Fruit fly (Drosophila melanogaster) whole organism, embryonic: ENCODE data around the gene slif.

ENCODE experiments used
- Aef1 ChIP-seq: fragments of 200-800 bp; sonication (Bioruptor generic); IDR thresholded peaks from 3 replicates; pipeline ENCODE4 v1.3.6; 2022; ENCODE audit warnings: missing biosample characterization, missing genetic modification characterization
- CG1024 ChIP-seq: fragments of 200-800 bp; sonication (Bioruptor generic); IDR thresholded peaks from 2 replicates; pipeline ENCODE4 v1.3.6; 2022; ENCODE audit warnings: missing biosample characterization, missing genetic modification characterization
- CG12071 ChIP-seq: fragments of 200-800 bp; sonication (Bioruptor generic); optimal IDR thresholded peaks from 3 replicates; lab custom pipeline; 2018; ENCODE audit warnings: missing biosample characterization, mild to moderate bottlenecking, missing genetic modification characterization
- CG12299 ChIP-seq: fragments of 200-800 bp; sonication (Bioruptor generic); optimal IDR thresholded peaks from 2 replicates; lab custom pipeline; 2018; ENCODE audit warnings: missing biosample characterization, mild to moderate bottlenecking, missing genetic modification characterization
- CG1233 ChIP-seq: fragments of 200-800 bp; sonication (Bioruptor generic); optimal IDR thresholded peaks from 4 replicates; lab custom pipeline; 2018; ENCODE audit warnings: missing biosample characterization, mild to moderate bottlenecking, missing genetic modification characterization
- CG13624 ChIP-seq: fragments of 200-800 bp; sonication (Bioruptor generic); optimal IDR thresholded peaks from 2 replicates; lab custom pipeline; 2016; ENCODE audit warnings: missing biosample characterization, missing genetic modification characterization
- CG15011 ChIP-seq: fragments of 200-800 bp; sonication (Bioruptor generic); optimal IDR thresholded peaks from 3 replicates; lab custom pipeline; 2018; ENCODE audit warnings: missing biosample characterization, mild to moderate bottlenecking, missing genetic modification characterization
- CG15073 ChIP-seq: fragments of 200-800 bp; sonication (Bioruptor generic); optimal IDR thresholded peaks from 2 replicates; lab custom pipeline; 2016; ENCODE audit warnings: missing biosample characterization, missing genetic modification characterization
- CG15269 ChIP-seq: fragments of 200-800 bp; sonication (Bioruptor generic); optimal IDR thresholded peaks from 2 replicates; lab custom pipeline; 2018; ENCODE audit warnings: missing biosample characterization, mild to moderate bottlenecking, missing genetic modification characterization, moderate library complexity
- CG15479 ChIP-seq: fragments of 200-800 bp; sonication (Bioruptor generic); optimal IDR thresholded peaks from 3 replicates; lab custom pipeline; 2019; ENCODE audit warnings: missing biosample characterization, mild to moderate bottlenecking, missing genetic modification characterization, moderate library complexity
- CG17328 ChIP-seq: fragments of 200-800 bp; sonication (Bioruptor generic); IDR thresholded peaks from 2 replicates; pipeline ENCODE4 v1.3.6; 2022; ENCODE audit warnings: missing biosample characterization, missing genetic modification characterization
- CG3726 ChIP-seq: fragments of 200-800 bp; sonication (Bioruptor generic); IDR thresholded peaks from 3 replicates; pipeline ENCODE4, ENCODE4 v1.3.6; 2022; ENCODE audit warnings: missing biosample characterization, missing genetic modification characterization
- CG4404 ChIP-seq: fragments of 200-800 bp; sonication (Bioruptor generic); IDR thresholded peaks from 2 replicates; pipeline ENCODE4 v1.3.6; 2022; ENCODE audit warnings: missing biosample characterization, missing genetic modification characterization
- CG7963 ChIP-seq: fragments of 200-800 bp; sonication (Bioruptor generic); IDR thresholded peaks from 3 replicates; pipeline ENCODE4 v1.3.6; 2022; ENCODE audit warnings: missing biosample characterization, missing genetic modification characterization; ENCODE audit not compliant: partially characterized antibody
- CG8089 ChIP-seq: fragments of 200-800 bp; sonication (Bioruptor generic); optimal IDR thresholded peaks from 3 replicates; lab custom pipeline; 2016; ENCODE audit warnings: missing biosample characterization, missing genetic modification characterization
- CG8290 ChIP-seq, 3 experiments: fragments of 200-800 bp; sonication (Bioruptor generic); optimal IDR thresholded peaks; 2 replicates each; lab custom pipeline; 2016 to 2019; ENCODE audit warnings: missing biosample characterization in 3 of 3, missing genetic modification characterization in 3 of 3, mild to moderate bottlenecking in 2 of 3, moderate library complexity in 1 of 3
- CG8359 ChIP-seq: fragments of 200-800 bp; sonication (Bioruptor generic); optimal IDR thresholded peaks from 2 replicates; lab custom pipeline; 2017; ENCODE audit warnings: missing biosample characterization, mild to moderate bottlenecking, missing genetic modification characterization, borderline replicate concordance
- Dek ChIP-seq: fragments of 200-800 bp; sonication (Bioruptor generic); optimal IDR thresholded peaks from 3 replicates; lab custom pipeline; 2019; ENCODE audit warnings: missing biosample characterization, mild to moderate bottlenecking, missing genetic modification characterization, moderate library complexity
- Dip2 ChIP-seq: fragments of 200-800 bp; sonication (Bioruptor generic); IDR thresholded peaks from 2 replicates; pipeline ENCODE4 v1.3.6; 2022; ENCODE audit warnings: missing biosample characterization, missing genetic modification characterization
- Ets65A ChIP-seq: fragments of 200-800 bp; sonication (Bioruptor generic); peaks from one replicate; lab custom pipeline; 2016; ENCODE audit warnings: missing biosample characterization, missing genetic modification characterization
- Gsc ChIP-seq: fragments of 200-800 bp; sonication (Bioruptor generic); IDR thresholded peaks from 2 replicates; pipeline ENCODE4 v1.3.6; 2022; ENCODE audit warnings: missing biosample characterization, missing genetic modification characterization
- Hr78 ChIP-seq, 2 experiments: fragments of 200-800 bp in 1 of 2; fragments of >200 bp in 1 of 2; sonication (Bioruptor generic) in 1 of 2; optimal IDR thresholded peaks; 2 replicates each; lab custom pipeline; 2017 to 2019; ENCODE audit warnings: missing biosample characterization in 2 of 2, missing genetic modification characterization in 2 of 2, mild to moderate bottlenecking in 1 of 2, moderate library complexity in 1 of 2
- Hsf ChIP-seq: fragments of 200-800 bp; sonication (Bioruptor generic); optimal IDR thresholded peaks from 3 replicates; lab custom pipeline; 2016; ENCODE audit warnings: missing biosample characterization, missing genetic modification characterization
- MESR4 ChIP-seq: fragments of 200-800 bp; sonication (Bioruptor generic); optimal IDR thresholded peaks from 2 replicates; lab custom pipeline; 2018; ENCODE audit warnings: missing biosample characterization, mild to moderate bottlenecking, missing genetic modification characterization, moderate library complexity
- Nf-YB ChIP-seq: fragments of 200-800 bp; sonication (Bioruptor generic); optimal IDR thresholded peaks from 3 replicates; lab custom pipeline; 2019; ENCODE audit warnings: missing biosample characterization, mild to moderate bottlenecking, missing genetic modification characterization, moderate library complexity
- PHDP ChIP-seq: fragments of 200-800 bp; sonication (Bioruptor generic); optimal IDR thresholded peaks from 3 replicates; lab custom pipeline; 2018; ENCODE audit warnings: missing biosample characterization, mild to moderate bottlenecking, missing genetic modification characterization, moderate library complexity
- Spps ChIP-seq: fragments of 200-800 bp; sonication (Bioruptor generic); optimal IDR thresholded peaks from 2 replicates; lab custom pipeline; 2018; ENCODE audit warnings: missing biosample characterization, mild to moderate bottlenecking, missing genetic modification characterization
- Xrp1 ChIP-seq: fragments of 200-800 bp; sonication (Bioruptor generic); IDR thresholded peaks from 2 replicates; pipeline ENCODE4 v1.3.6; 2022; ENCODE audit warnings: missing biosample characterization, missing genetic modification characterization
- cg ChIP-seq: fragments of 200-800 bp; sonication (Bioruptor generic); optimal IDR thresholded peaks from 3 replicates; lab custom pipeline; 2019; ENCODE audit warnings: missing biosample characterization, mild to moderate bottlenecking, missing genetic modification characterization, moderate library complexity
- esg ChIP-seq: fragments of 200-800 bp; sonication (Bioruptor generic); conservative IDR thresholded peaks from 2 replicates; pipeline ENCODE4 v1.3.6; 2022; ENCODE audit warnings: missing biosample characterization, missing genetic modification characterization
- fd3F ChIP-seq: fragments of 200-800 bp; sonication (Bioruptor generic); optimal IDR thresholded peaks from 2 replicates; lab custom pipeline; 2018; ENCODE audit warnings: missing biosample characterization, mild to moderate bottlenecking, missing genetic modification characterization, moderate library complexity
- gfzf ChIP-seq: fragments of 200-800 bp; sonication (Bioruptor generic); optimal IDR thresholded peaks from 2 replicates; lab custom pipeline; 2016; ENCODE audit warnings: missing biosample characterization, mild to moderate bottlenecking, missing genetic modification characterization, moderate library complexity
- inv ChIP-seq: fragments of 200-800 bp; sonication (Bioruptor generic); IDR thresholded peaks from 2 replicates; pipeline ENCODE4 v1.3.6; 2022; ENCODE audit warnings: missing biosample characterization, missing genetic modification characterization; ENCODE audit not compliant: partially characterized antibody
- kni ChIP-seq: fragments of 200-800 bp; sonication (Bioruptor generic); optimal IDR thresholded peaks from 3 replicates; lab custom pipeline; 2017; ENCODE audit warnings: mild to moderate bottlenecking, missing biosample characterization, missing genetic modification reagents, missing genetic modification characterization
- nau ChIP-seq: fragments of 200-800 bp; sonication (Bioruptor generic); optimal IDR thresholded peaks from 3 replicates; lab custom pipeline; 2017; ENCODE audit warnings: missing biosample characterization, mild to moderate bottlenecking, missing genetic modification characterization, missing genetic modification reagents
- nmo ChIP-seq: fragments of 200-800 bp; sonication (Bioruptor generic); optimal IDR thresholded peaks from 2 replicates; lab custom pipeline; 2018; ENCODE audit warnings: missing biosample characterization, mild to moderate bottlenecking, missing genetic modification characterization, moderate library complexity
- oc ChIP-seq: fragments of 200-800 bp; sonication (Bioruptor generic); optimal IDR thresholded peaks from 2 replicates; lab custom pipeline; 2018; ENCODE audit warnings: missing biosample characterization, mild to moderate bottlenecking, missing genetic modification characterization, moderate library complexity
- odd ChIP-seq: fragments of 200-800 bp; sonication (Bioruptor generic); optimal IDR thresholded peaks from 2 replicates; lab custom pipeline; 2017; ENCODE audit warnings: missing biosample characterization, mild to moderate bottlenecking, missing genetic modification characterization
- pnt ChIP-seq: fragments of 200-800 bp; sonication (Bioruptor generic); optimal IDR thresholded peaks from 3 replicates; lab custom pipeline; 2016; ENCODE audit warnings: missing biosample characterization, missing genetic modification characterization
- pum ChIP-seq: fragments of 200-800 bp; sonication (Bioruptor generic); optimal IDR thresholded peaks from 2 replicates; lab custom pipeline; 2016; ENCODE audit warnings: missing biosample characterization, missing genetic modification characterization
- sc ChIP-seq, 3 experiments: fragments of >200 bp in 2 of 3; fragments of 200-800 bp in 1 of 3; sonication (Bioruptor generic) in 1 of 3; optimal IDR thresholded peaks; 2 replicates in 2 of 3; 3 replicates in 1 of 3; lab custom pipeline; 2017; ENCODE audit warnings: mild to moderate bottlenecking in 1 of 3, missing biosample characterization in 1 of 3, missing genetic modification characterization in 1 of 3, missing genetic modification reagents in 1 of 3
- schlank ChIP-seq: fragments of 200-800 bp; sonication (Bioruptor generic); optimal IDR thresholded peaks from 2 replicates; lab custom pipeline; 2018; ENCODE audit warnings: missing biosample characterization, mild to moderate bottlenecking, missing genetic modification characterization
- slou ChIP-seq: fragments of 200-800 bp; sonication (Bioruptor generic); optimal IDR thresholded peaks from 3 replicates; lab custom pipeline; 2016; ENCODE audit warnings: missing biosample characterization, missing genetic modification characterization
- slp2 ChIP-seq: fragments of 200-800 bp; sonication (Bioruptor generic); optimal IDR thresholded peaks from 2 replicates; lab custom pipeline; 2016; ENCODE audit warnings: missing biosample characterization, missing genetic modification characterization
- sob ChIP-seq: fragments of 200-800 bp; sonication (Bioruptor generic); IDR thresholded peaks from 2 replicates; pipeline ENCODE4 v1.3.6; 2022; ENCODE audit warnings: missing biosample characterization, missing genetic modification characterization
- tx ChIP-seq: fragments of 200-800 bp; sonication (Bioruptor generic); optimal IDR thresholded peaks from 2 replicates; lab custom pipeline; 2016; ENCODE audit warnings: missing biosample characterization, missing genetic modification characterization
- unpg ChIP-seq: fragments of 200-800 bp; sonication (Bioruptor generic); optimal IDR thresholded peaks from 3 replicates; lab custom pipeline; 2018; ENCODE audit warnings: missing biosample characterization, mild to moderate bottlenecking, missing genetic modification characterization, moderate library complexity
- vfl ChIP-seq: fragments of 200-800 bp; sonication (Bioruptor generic); optimal IDR thresholded peaks from 2 replicates; lab custom pipeline; 2016; ENCODE audit warnings: missing biosample characterization, missing genetic modification characterization

Gene slif

dm6 chr3L:22871030-22871844, 9.6 kb upstream of the slif start (continued):
- TF ChIP-seq schlank (tag; lab: Kevin White, UChicago) (no peak), kni (GFP tag; lab: Kevin White, UChicago) (no peak), pnt (no peak), Aef1 (GFP tag; lab: Robert Waterston, UW) (no peak), gfzf (GFP tag; lab: Kevin White, UChicago) (no peak), slp2 (GFP tag; lab: Kevin White, UChicago) (no peak), unpg (GFP tag; lab: Kevin White, UChicago) (no peak), inv (GFP tag; lab: Robert Waterston, UW) (peak; percentile 59), Ets65A (GFP tag; lab: Kevin White, UChicago) (peak; percentile 55), CG8089 (no peak), slou (GFP tag; lab: Kevin White, UChicago) (no peak), CG3726 (GFP tag; lab: Robert Waterston, UW) (no peak), nmo (no peak), CG15479 (GFP tag; lab: Kevin White, UChicago) (peak; percentile 52), sc (optimal IDR thresholded peaks at IDR 0.05; lab: Kevin White, UChicago) (no peak), sc (GFP tag; optimal IDR thresholded peaks at IDR 0.05; lab: Kevin White, UChicago) (no peak), CG15269 (tag; lab: Kevin White, UChicago) (no peak), Dek (no peak), vfl (GFP tag; lab: Kevin White, UChicago) (no peak), odd (no peak), sob (GFP tag; lab: Robert Waterston, UW) (peak; percentile 14; the same call in 1 of the 2 replicates), oc (tag; lab: Kevin White, UChicago) (no peak), Hsf (GFP tag; lab: Kevin White, UChicago) (peak; percentile 24), Hr78 (GFP tag; optimal IDR thresholded peaks at IDR 0.05; lab: Kevin White, UChicago) (peak in 1 of 2 experiments; percentile 31), CG7963 (GFP tag; lab: Robert Waterston, UW) (peak; percentile 61; the same call in 1 of the 3 replicates), MESR4 (GFP tag; lab: Kevin White, UChicago) (peak; percentile 29), Gsc (GFP tag; lab: Robert Waterston, UW) (no peak), CG4404 (GFP tag; lab: Robert Waterston, UW) (no peak), Nf-YB (GFP tag; lab: Kevin White, UChicago) (no peak), nau (GFP tag; lab: Kevin White, UChicago) (no peak), fd3F (GFP tag; lab: Kevin White, UChicago) (no peak), pum (GFP tag; lab: Kevin White, UChicago) (no peak), Xrp1 (peak; percentile 22; the same call in 1 of the 2 replicates), CG15073 (no peak), CG15011 (GFP tag; lab: Kevin White, UChicago) (no peak), CG12299 (no peak), CG1233 (GFP tag; lab: Kevin White, UChicago) (no peak), CG17328 (no peak), PHDP (tag; lab: Kevin White, UChicago) (no peak), Spps (no peak), CG8290 (GFP tag; optimal IDR thresholded peaks at IDR 0.05; lab: Kevin White, UChicago) (no peak), CG8290 (tag; optimal IDR thresholded peaks at IDR 0.05; lab: Kevin White, UChicago) (peak in 1 of 2 experiments; percentile 51), CG13624 (no peak), Dip2 (GFP tag; lab: Robert Waterston, UW) (no peak), CG1024 (GFP tag; lab: Robert Waterston, UW) (no peak), esg (no peak), cg (peak; percentile 86), tx (no peak), CG8359 (GFP tag; lab: Kevin White, UChicago) (no peak), CG12071 (GFP tag; lab: Kevin White, UChicago) (no peak)
